Fruit fly (Drosophila melanogaster): ENCODE data around the gene emc.

The emc gene

DNA sequence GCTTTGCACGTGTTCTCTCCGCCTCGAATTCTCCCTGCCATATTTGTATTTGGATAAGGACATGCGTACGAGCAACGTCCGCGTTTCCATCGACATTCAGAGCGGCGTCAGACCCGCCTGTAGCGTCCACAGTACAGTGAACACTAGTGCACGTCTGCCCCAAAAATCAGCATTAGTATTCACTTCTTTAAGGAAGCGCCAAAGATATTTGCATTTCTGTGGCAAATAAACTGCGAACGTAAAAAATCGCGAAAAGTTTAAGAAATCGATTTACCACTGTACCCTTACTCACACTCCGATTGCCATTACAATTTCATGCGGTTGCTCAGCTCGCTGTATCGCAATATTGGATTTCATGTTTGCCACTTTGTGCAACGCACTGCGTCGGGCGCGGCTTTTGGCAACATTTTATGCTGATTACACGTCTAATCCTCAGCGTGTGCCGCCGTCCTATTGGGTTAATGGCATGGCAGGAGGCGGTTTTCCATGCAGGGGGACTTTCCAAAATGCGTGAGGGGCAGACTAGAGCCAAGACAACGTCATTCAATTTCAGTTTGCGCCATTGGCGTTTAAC is 53.6 kb downstream of the emc start (continued):
- TF ChIP-seq CG9797 (GFP tag; optimal IDR thresholded peaks at IDR 0.05): no peak
- no peak for TF ChIP-seq lov (optimal IDR thresholded peaks at IDR 0.05)
- peak; percentile 93 for TF ChIP-seq lov (GFP tag; IDR thresholded peaks at IDR 0.05)
- no peak for TF ChIP-seq vnd (GFP tag; IDR thresholded peaks at IDR 0.05; ENCODE audit: partially characterized antibody)
- TF ChIP-seq PHDP (tag; optimal IDR thresholded peaks at IDR 0.05): peak; percentile 87
- TF ChIP-seq fd102C (GFP tag; optimal IDR thresholded peaks at IDR 0.05): peak; percentile 58
- TF ChIP-seq CG15696 (tag; optimal IDR thresholded peaks at IDR 0.05): peak; percentile 71
- peak; percentile 91 for TF ChIP-seq Rfx (GFP tag; IDR thresholded peaks at IDR 0.05)
- TF ChIP-seq grn (GFP tag; optimal IDR thresholded peaks at IDR 0.05): peak; percentile 20
- TF ChIP-seq HLHmδ (GFP tag; optimal IDR thresholded peaks at IDR 0.05): no peak
- TF ChIP-seq CG1832 (GFP tag; optimal IDR thresholded peaks at IDR 0.05): no peak
- peak; percentile 83 for TF ChIP-seq NC2β (GFP tag; optimal IDR thresholded peaks at IDR 0.05)
- TF ChIP-seq Deaf1 (tag; optimal IDR thresholded peaks at IDR 0.05): peak; percentile 62
- peak; percentile 96 for TF ChIP-seq vvl (GFP tag; IDR thresholded peaks at IDR 0.05)
- TF ChIP-seq dimm (GFP tag; IDR thresholded peaks at IDR 0.05): peak; percentile 85
- peak; percentile 84 for TF ChIP-seq caup (GFP tag; optimal IDR thresholded peaks at IDR 0.05; ENCODE audit: severe bottlenecking)
- peak; percentile 76 for TF ChIP-seq dm (GFP tag; optimal IDR thresholded peaks at IDR 0.05)
- TF ChIP-seq gce (GFP tag; IDR thresholded peaks at IDR 0.05): peak; percentile 88
- peak; percentile 94 for TF ChIP-seq jumu (GFP tag; optimal IDR thresholded peaks at IDR 0.05)
- peak; percentile 90 for TF ChIP-seq Aef1 (GFP tag; IDR thresholded peaks at IDR 0.05)
- no peak for TF ChIP-seq inv (GFP tag; IDR thresholded peaks at IDR 0.05; ENCODE audit: partially characterized antibody)
- peak; percentile 76 for TF ChIP-seq sug (tag; optimal IDR thresholded peaks at IDR 0.05)
- TF ChIP-seq pros (GFP tag; optimal IDR thresholded peaks at IDR 0.05): peak; percentile 28
- TF ChIP-seq cwo (GFP tag; optimal IDR thresholded peaks at IDR 0.05): peak; percentile 72
- TF ChIP-seq CG10959 (GFP tag; IDR thresholded peaks at IDR 0.05): peak; percentile 92
- TF ChIP-seq Oli (tag; optimal IDR thresholded peaks at IDR 0.05): peak; percentile 88
- TF ChIP-seq Hey (tag; optimal IDR thresholded peaks at IDR 0.05): peak; percentile 98
- TF ChIP-seq repo (GFP tag; optimal IDR thresholded peaks at IDR 0.05): peak; percentile 87
- TF ChIP-seq Adf1 (GFP tag; IDR thresholded peaks at IDR 0.05): peak; percentile 66
- TF ChIP-seq CG2678 (tag; optimal IDR thresholded peaks at IDR 0.05): peak; percentile 88
- peak; percentile 83 for TF ChIP-seq CG2875 (GFP tag; optimal IDR thresholded peaks at IDR 0.05)
- TF ChIP-seq CG8281 (tag; optimal IDR thresholded peaks at IDR 0.05): peak; percentile 65
- peak; percentile 77 for TF ChIP-seq CG4707 (GFP tag; optimal IDR thresholded peaks at IDR 0.05)
- TF ChIP-seq fru (optimal IDR thresholded peaks at IDR 0.05): no peak
- TF ChIP-seq Lim3 (GFP tag; IDR thresholded peaks at IDR 0.05): peak; percentile 58
- peak; percentile 83 for TF ChIP-seq Mad (GFP tag; optimal IDR thresholded peaks at IDR 0.05)
- TF ChIP-seq zen2 (GFP tag; IDR thresholded peaks at IDR 0.05; ENCODE audit: partially characterized antibody): no peak
- peak; percentile 81 for TF ChIP-seq CG10979 (tag; optimal IDR thresholded peaks at IDR 0.05)
- TF ChIP-seq pfk (GFP tag; optimal IDR thresholded peaks at IDR 0.05): no peak
- peak; percentile 81 for TF ChIP-seq wek (GFP tag; optimal IDR thresholded peaks at IDR 0.05)
- TF ChIP-seq CG8478 (optimal IDR thresholded peaks at IDR 0.05): no peak
- peak; percentile 88 for TF ChIP-seq Side (GFP tag; optimal IDR thresholded peaks at IDR 0.05)
- peak; percentile 94 for TF ChIP-seq dysf (GFP tag; IDR thresholded peaks at IDR 0.05)
- TF ChIP-seq H2.0 (GFP tag; IDR thresholded peaks at IDR 0.05): peak; percentile 93
- peak; percentile 80 for TF ChIP-seq fd64A (GFP tag; optimal IDR thresholded peaks at IDR 0.05)
- peak; percentile 89 for TF ChIP-seq rib (GFP tag; IDR thresholded peaks at IDR 0.05)
- TF ChIP-seq h (optimal IDR thresholded peaks at IDR 0.05): no peak
- peak; percentile 88 for TF ChIP-seq fd96Cb (tag; optimal IDR thresholded peaks at IDR 0.05)
- peak; percentile 94 for TF ChIP-seq sisA (GFP tag; IDR thresholded peaks at IDR 0.05)
- TF ChIP-seq Xrp1 (GFP tag; IDR thresholded peaks at IDR 0.05): peak; percentile 94
- peak; percentile 76 for TF ChIP-seq shn (GFP tag; optimal IDR thresholded peaks at IDR 0.05)
